Fruit fly (Drosophila melanogaster) whole organism, embryonic: Measurements from ENCODE around the gene SkpA.

Experiments used
- Abd-B ChIP-seq: fragments of 200-800 bp; sonication (Bioruptor generic); optimal IDR thresholded peaks from 2 replicates; lab custom pipeline; 2018; ENCODE audit warnings: missing biosample characterization, mild to moderate bottlenecking, missing genetic modification characterization, moderate library complexity
- Bgb ChIP-seq: fragments of 200-800 bp; sonication (Bioruptor generic); IDR thresholded peaks from 2 replicates; pipeline ENCODE4 v1.3.6; 2022; ENCODE audit warnings: missing biosample characterization, missing genetic modification characterization; ENCODE audit not compliant: partially characterized antibody
- CG12104 ChIP-seq: fragments of 200-800 bp; sonication (Bioruptor generic); optimal IDR thresholded peaks from 3 replicates; lab custom pipeline; 2016; ENCODE audit warnings: missing biosample characterization, missing genetic modification characterization
- CG12659 ChIP-seq: fragments of 200-800 bp; sonication (Bioruptor generic); optimal IDR thresholded peaks from 3 replicates; lab custom pipeline; 2017; ENCODE audit warnings: mild to moderate bottlenecking, missing biosample characterization, missing genetic modification reagents, missing genetic modification characterization
- CG13775 ChIP-seq: fragments of 200-800 bp; sonication (Bioruptor generic); optimal IDR thresholded peaks from 3 replicates; lab custom pipeline; 2017; ENCODE audit warnings: missing biosample characterization, mild to moderate bottlenecking, missing genetic modification characterization
- CG14710 ChIP-seq: fragments of 200-800 bp; sonication (Bioruptor generic); optimal IDR thresholded peaks from 3 replicates; lab custom pipeline; 2019; ENCODE audit warnings: missing biosample characterization, mild to moderate bottlenecking, missing genetic modification characterization, moderate library complexity
- CG16813 ChIP-seq: fragments of 200-800 bp; sonication (Bioruptor generic); IDR thresholded peaks from 3 replicates; pipeline ENCODE4 v1.3.6; 2022; ENCODE audit warnings: missing biosample characterization, missing genetic modification characterization; ENCODE audit not compliant: partially characterized antibody
- CG17361 ChIP-seq: fragments of 200-800 bp; sonication (Bioruptor generic); IDR thresholded peaks from 3 replicates; pipeline ENCODE4 v1.3.6; 2022; ENCODE audit warnings: missing biosample characterization, missing genetic modification characterization
- CG2712 ChIP-seq: fragments of 200-800 bp; optimal IDR thresholded peaks from 3 replicates; lab custom pipeline; 2019; ENCODE audit warnings: missing biosample characterization, mild to moderate bottlenecking, missing genetic modification characterization, moderate library complexity
- CG30020 ChIP-seq: fragments of 200-800 bp; optimal IDR thresholded peaks from 2 replicates; lab custom pipeline; 2019; ENCODE audit warnings: missing biosample characterization, mild to moderate bottlenecking, missing genetic modification characterization, moderate library complexity
- CG30403 ChIP-seq: fragments of 200-800 bp; sonication (Bioruptor generic); optimal IDR thresholded peaks from 3 replicates; lab custom pipeline; 2016; ENCODE audit warnings: missing biosample characterization, missing genetic modification characterization
- CG32532 ChIP-seq: fragments of 200-800 bp; sonication (Bioruptor generic); IDR thresholded peaks from 2 replicates; pipeline ENCODE4 v1.3.6; 2022; ENCODE audit warnings: missing biosample characterization, missing genetic modification characterization
- CG3847 ChIP-seq: fragments of 200-800 bp; sonication (Bioruptor generic); IDR thresholded peaks from 2 replicates; pipeline ENCODE4 v1.3.6; 2022; ENCODE audit warnings: missing biosample characterization, missing genetic modification characterization
- CG42726 ChIP-seq: fragments of 200-800 bp; sonication (Bioruptor generic); IDR thresholded peaks from 2 replicates; pipeline ENCODE4 v1.3.6; 2022; ENCODE audit warnings: missing biosample characterization, missing genetic modification characterization; ENCODE audit not compliant: partially characterized antibody
- CG5245 ChIP-seq: fragments of 200-800 bp; sonication (Bioruptor generic); optimal IDR thresholded peaks from 3 replicates; lab custom pipeline; 2016; ENCODE audit warnings: missing biosample characterization, missing genetic modification characterization
- CG6791 ChIP-seq: fragments of 200-800 bp; sonication (Bioruptor generic); IDR thresholded peaks from 3 replicates; pipeline ENCODE4 v1.3.6; 2022; ENCODE audit warnings: missing biosample characterization, missing genetic modification characterization; ENCODE audit not compliant: partially characterized antibody
- CG9797 ChIP-seq: fragments of 200-800 bp; sonication (Bioruptor generic); optimal IDR thresholded peaks from 3 replicates; lab custom pipeline; 2018; ENCODE audit warnings: missing biosample characterization, mild to moderate bottlenecking, missing genetic modification characterization
- CG9817 ChIP-seq: fragments of 200-800 bp; sonication (Bioruptor generic); optimal IDR thresholded peaks from 2 replicates; lab custom pipeline; 2018; ENCODE audit warnings: missing biosample characterization, mild to moderate bottlenecking, missing genetic modification characterization, moderate library complexity
- D19A ChIP-seq: fragments of 200-800 bp; optimal IDR thresholded peaks from 3 replicates; lab custom pipeline; 2019; ENCODE audit warnings: missing biosample characterization, mild to moderate bottlenecking, missing genetic modification characterization, moderate library complexity
- Doc3 ChIP-seq: fragments of 200-800 bp; sonication (Bioruptor generic); IDR thresholded peaks from 3 replicates; pipeline ENCODE4 v1.3.6; 2022; ENCODE audit warnings: missing biosample characterization, missing genetic modification characterization; ENCODE audit not compliant: partially characterized antibody
- Dp ChIP-seq: fragments of 200-800 bp; sonication (Bioruptor generic); optimal IDR thresholded peaks from 2 replicates; lab custom pipeline; 2018; ENCODE audit warnings: missing biosample characterization, mild to moderate bottlenecking, missing genetic modification characterization, moderate library complexity
- Dref ChIP-seq: fragments of 200-800 bp; sonication (Bioruptor generic); IDR thresholded peaks from 2 replicates; pipeline ENCODE4 v1.3.6; 2022; ENCODE audit warnings: missing biosample characterization, missing genetic modification characterization
- HLH4C ChIP-seq: fragments of 200-800 bp; sonication (Bioruptor generic); IDR thresholded peaks from 3 replicates; pipeline ENCODE4 v1.3.6; 2022; ENCODE audit warnings: missing biosample characterization, missing genetic modification characterization; ENCODE audit not compliant: partially characterized antibody
- Opbp ChIP-seq: fragments of 200-800 bp; sonication (Bioruptor generic); IDR thresholded peaks from 3 replicates; pipeline ENCODE4 v1.3.6; 2022; ENCODE audit warnings: missing biosample characterization, missing genetic modification characterization; ENCODE audit not compliant: partially characterized antibody
- Scr ChIP-seq: fragments of 200-800 bp; sonication (Bioruptor generic); IDR thresholded peaks from 2 replicates; pipeline ENCODE4 v1.3.6; 2022; ENCODE audit warnings: missing biosample characterization, missing genetic modification characterization; ENCODE audit not compliant: partially characterized antibody
- Sry-δ ChIP-seq: fragments of 200-800 bp; sonication (Bioruptor generic); optimal IDR thresholded peaks from 2 replicates; lab custom pipeline; 2016; ENCODE audit warnings: missing biosample characterization, missing genetic modification characterization
- Ssrp ChIP-seq: fragments of 200-800 bp; sonication (Bioruptor generic); optimal IDR thresholded peaks from 2 replicates; lab custom pipeline; 2018; ENCODE audit warnings: missing biosample characterization, mild to moderate bottlenecking, missing genetic modification characterization, moderate library complexity
- ato ChIP-seq: fragments of 200-800 bp; sonication (Bioruptor generic); IDR thresholded peaks from 2 replicates; pipeline ENCODE4 v1.3.6; 2022; ENCODE audit warnings: missing biosample characterization, missing genetic modification characterization; ENCODE audit not compliant: partially characterized antibody
- az2 ChIP-seq: fragments of 200-800 bp; sonication (Bioruptor generic); optimal IDR thresholded peaks from 3 replicates; lab custom pipeline; 2016; ENCODE audit warnings: missing biosample characterization, missing genetic modification characterization
- bbx ChIP-seq: fragments of 200-800 bp; sonication (Bioruptor generic); IDR thresholded peaks from 2 replicates; pipeline ENCODE4 v1.3.6; 2022; ENCODE audit warnings: missing biosample characterization, missing genetic modification characterization; ENCODE audit not compliant: partially characterized antibody
- chinmo ChIP-seq: fragments of 200-800 bp; sonication (Bioruptor generic); IDR thresholded peaks from 4 replicates; pipeline ENCODE4 v1.3.6; 2022; ENCODE audit warnings: missing biosample characterization, missing genetic modification characterization; ENCODE audit not compliant: partially characterized antibody
- gfzf ChIP-seq: fragments of 200-800 bp; sonication (Bioruptor generic); optimal IDR thresholded peaks from 2 replicates; lab custom pipeline; 2016; ENCODE audit warnings: missing biosample characterization, mild to moderate bottlenecking, missing genetic modification characterization, moderate library complexity
- gro ChIP-seq: fragments of 200-800 bp; sonication (Bioruptor generic); optimal IDR thresholded peaks from 2 replicates; lab custom pipeline; 2016; ENCODE audit warnings: missing biosample characterization, missing genetic modification characterization
- hb ChIP-seq: fragments of 200-800 bp; sonication (Bioruptor generic); IDR thresholded peaks from 3 replicates; pipeline ENCODE4 v1.3.6; 2022; ENCODE audit warnings: missing biosample characterization, missing genetic modification characterization; ENCODE audit not compliant: partially characterized antibody
- jing ChIP-seq: fragments of 200-800 bp; sonication (Bioruptor generic); optimal IDR thresholded peaks from 2 replicates; lab custom pipeline; 2018; ENCODE audit warnings: missing biosample characterization, mild to moderate bottlenecking, missing genetic modification characterization
- knrl ChIP-seq: fragments of 200-800 bp; sonication (Bioruptor generic); IDR thresholded peaks from 3 replicates; pipeline ENCODE4 v1.3.6; 2022; ENCODE audit warnings: missing biosample characterization, missing genetic modification characterization; ENCODE audit not compliant: partially characterized antibody
- mld ChIP-seq: fragments of 200-800 bp; sonication (Bioruptor generic); IDR thresholded peaks from 3 replicates; pipeline ENCODE4 v1.3.6; 2022; ENCODE audit warnings: missing biosample characterization, missing genetic modification characterization; ENCODE audit not compliant: partially characterized antibody
- phol ChIP-seq: fragments of 200-800 bp; sonication (Bioruptor generic); optimal IDR thresholded peaks from 3 replicates; lab custom pipeline; 2018; ENCODE audit warnings: missing biosample characterization, mild to moderate bottlenecking, missing genetic modification characterization, moderate library complexity
- row ChIP-seq: fragments of 200-800 bp; sonication (Bioruptor generic); IDR thresholded peaks from 3 replicates; pipeline ENCODE4 v1.3.6; 2022; ENCODE audit warnings: missing biosample characterization, missing genetic modification characterization
- slbo ChIP-seq: fragments of 200-800 bp; sonication (Bioruptor generic); IDR thresholded peaks from 2 replicates; pipeline ENCODE4 v1.3.6; 2022; ENCODE audit warnings: missing biosample characterization, missing genetic modification characterization
- vnd ChIP-seq: fragments of 200-800 bp; sonication (Bioruptor generic); IDR thresholded peaks from 3 replicates; pipeline ENCODE4 v1.3.6; 2022; ENCODE audit warnings: missing biosample characterization, missing genetic modification characterization; ENCODE audit not compliant: partially characterized antibody
- zen2 ChIP-seq: fragments of 200-800 bp; sonication (Bioruptor generic); IDR thresholded peaks from 3 replicates; pipeline ENCODE4 v1.3.6; 2022; ENCODE audit warnings: missing biosample characterization, missing genetic modification characterization; ENCODE audit not compliant: partially characterized antibody
- zfh2 ChIP-seq: fragments of 200-800 bp; sonication (Bioruptor generic); optimal IDR thresholded peaks from 2 replicates; lab custom pipeline; 2016; ENCODE audit warnings: missing biosample characterization, missing genetic modification characterization

SkpA gene

DNA sequence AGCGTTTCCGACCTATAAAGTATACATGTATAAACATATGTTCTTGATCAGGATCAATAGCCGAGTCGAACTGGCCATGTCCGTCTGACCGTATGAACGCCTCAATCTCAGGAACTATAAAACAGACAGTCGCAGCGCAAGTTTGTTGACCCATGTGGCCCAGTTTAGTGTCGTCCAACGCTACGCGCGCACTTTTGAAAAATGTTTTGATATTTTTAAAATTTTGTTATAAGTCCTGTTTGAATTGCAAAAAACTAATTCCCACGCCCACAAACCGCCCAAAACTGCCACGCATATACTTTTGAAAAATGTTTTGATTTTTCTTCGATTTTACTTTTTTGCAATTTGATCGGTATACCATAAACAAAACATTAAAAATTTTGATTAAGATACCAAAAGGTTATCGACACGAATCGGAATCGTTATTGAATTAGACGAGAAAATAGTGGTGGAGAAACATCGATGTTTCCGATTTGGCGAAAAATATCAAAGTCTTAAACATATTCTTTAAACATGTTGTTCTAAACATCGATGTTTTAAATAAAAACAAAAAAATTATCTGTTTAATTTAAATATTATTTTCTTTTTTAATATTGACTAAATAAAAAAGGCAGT lies 9.4 kb upstream of the SkpA start (continued):
- TF ChIP-seq CG12104 (GFP tag; lab: Kevin White, UChicago) (no peak), Dp (GFP tag; lab: Kevin White, UChicago) (peak; percentile 69), Opbp (peak; percentile 35; the same call in 1 of the 3 replicates)
- TF ChIP-seq, all 482 proteins: peak for 17

DNA sequence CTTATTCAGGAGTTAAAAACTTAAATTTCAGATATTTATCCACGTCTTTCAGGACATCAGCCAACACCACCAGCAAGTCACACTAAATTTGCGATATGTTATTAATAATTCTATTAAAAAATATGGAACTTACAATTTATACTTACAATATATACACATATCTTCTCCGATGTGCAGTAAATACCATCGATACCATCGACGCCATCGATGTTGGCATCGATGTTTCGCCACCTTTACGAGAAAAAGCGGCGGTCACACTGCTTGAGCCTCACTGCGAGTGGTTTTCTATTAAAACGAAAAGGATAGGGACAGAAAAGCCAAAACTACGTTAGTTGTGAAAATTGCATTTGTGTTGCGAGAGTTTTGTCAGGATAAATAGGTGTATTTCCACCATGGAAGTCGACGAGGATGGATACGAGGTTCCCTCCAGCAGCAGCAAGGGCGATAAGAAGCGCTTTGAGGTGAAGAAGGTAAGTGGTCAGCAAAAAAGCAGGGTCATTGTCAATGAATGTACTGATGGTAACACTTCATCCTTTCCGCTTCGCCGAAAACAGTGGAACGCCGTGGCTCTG lies 8.8 kb upstream of the SkpA start, which contains the start of gene Roc1a:
Roc1a (plus strand) TSS at position 249 of the 572 bp plus-strand sequence.
- TF ChIP-seq Bgb (peak; percentile 79), zen2 (peak; percentile 56; the same call in 2 of the 3 replicates), CG6791 (GFP tag; lab: Robert Waterston, UW) (peak; percentile 79), Sry-δ (peak; percentile 53), hb (peak; percentile 68; the same call in 2 of the 3 replicates), az2 (GFP tag; lab: Kevin White, UChicago) (no peak), CG30403 (GFP tag; lab: Kevin White, UChicago) (peak; percentile 20), Dref (GFP tag; lab: Robert Waterston, UW) (peak; percentile 84), CG17361 (GFP tag; lab: Robert Waterston, UW) (peak; percentile 59; the same call in 1 of the 3 replicates), ato (GFP tag; lab: Robert Waterston, UW) (peak; percentile 46), CG12659 (GFP tag; lab: Kevin White, UChicago) (peak; percentile 1), Ssrp (tag; lab: Kevin White, UChicago) (no peak), CG2712 (tag; lab: Kevin White, UChicago) (peak; percentile 25), CG30020 (peak; percentile 25), jing (GFP tag; lab: Kevin White, UChicago) (no peak), Scr (GFP tag; lab: Robert Waterston, UW) (peak; percentile 73), gro (GFP tag; lab: Kevin White, UChicago) (no peak), CG42726 (GFP tag; lab: Robert Waterston, UW) (peak; percentile 85), bbx (GFP tag; lab: Robert Waterston, UW) (peak; percentile 74), CG13775 (GFP tag; lab: Kevin White, UChicago) (peak; percentile 45), CG14710 (peak; percentile 32), Doc3 (0 out of 3 replicates have a peak, but pooled peaks have one; percentile 12), HLH4C (GFP tag; lab: Robert Waterston, UW) (peak; percentile 59), row (GFP tag; lab: Robert Waterston, UW) (peak; percentile 73), mld (GFP tag; lab: Robert Waterston, UW) (peak; percentile 53; the same call in 1 of the 3 replicates), CG32532 (0 out of 2 replicates have a peak, but pooled peaks have one; percentile 31), knrl (GFP tag; lab: Robert Waterston, UW) (peak; percentile 75), gfzf (GFP tag; lab: Kevin White, UChicago) (peak; percentile 64), D19A (tag; lab: Kevin White, UChicago) (no peak), chinmo (GFP tag; lab: Robert Waterston, UW) (peak; percentile 79; the same call in 3 of the 4 replicates), phol (peak; percentile 34), Abd-B (GFP tag; lab: Kevin White, UChicago) (peak; percentile 5), Opbp (peak; percentile 88), vnd (GFP tag; lab: Robert Waterston, UW) (peak; percentile 60; the same call in 2 of the 3 replicates), CG9797 (GFP tag; lab: Kevin White, UChicago) (peak; percentile 59), CG5245 (GFP tag; lab: Kevin White, UChicago) (no peak), CG16813 (peak; percentile 73), CG9817 (tag; lab: Kevin White, UChicago) (peak; percentile 21), zfh2 (GFP tag; lab: Kevin White, UChicago) (no peak), slbo (GFP tag; lab: Robert Waterston, UW) (peak; percentile 21; the same call in 1 of the 2 replicates), CG3847 (GFP tag; lab: Robert Waterston, UW) (0 out of 2 replicates have a peak, but pooled peaks have one; percentile 22)
